Worm (Caenorhabditis elegans): Measurements from ENCODE around the gene F47D12.9.

Gene F47D12.9

ce11 chrIII:6309066-6309465 is 5.9 kb upstream of the F47D12.9 start, which contains the start of gene gar-2:
Gene gar-2 (plus strand): TSS chrIII:6309366.
- TF ChIP-seq klf-2 (GFP tag; conservative IDR thresholded peaks at IDR 0.05) (no peak), med-1 (GFP tag; optimal IDR thresholded peaks at IDR 0.05; ENCODE audit: insufficient read depth) (no peak), cog-1 (tag; optimal IDR thresholded peaks at IDR 0.05) (no peak), tab-1 (GFP tag; IDR thresholded peaks at IDR 0.05) (no peak), ztf-29 (GFP tag; IDR thresholded peaks at IDR 0.05) (no peak), ref-1 (GFP tag; conservative IDR thresholded peaks at IDR 0.05) (no peak), T22C8.4 (GFP tag; IDR thresholded peaks at IDR 0.05) (no peak), ztf-23 (GFP tag; IDR thresholded peaks at IDR 0.05) (no peak), flt-1 (GFP tag; IDR thresholded peaks at IDR 0.05) (no peak)

DNA sequence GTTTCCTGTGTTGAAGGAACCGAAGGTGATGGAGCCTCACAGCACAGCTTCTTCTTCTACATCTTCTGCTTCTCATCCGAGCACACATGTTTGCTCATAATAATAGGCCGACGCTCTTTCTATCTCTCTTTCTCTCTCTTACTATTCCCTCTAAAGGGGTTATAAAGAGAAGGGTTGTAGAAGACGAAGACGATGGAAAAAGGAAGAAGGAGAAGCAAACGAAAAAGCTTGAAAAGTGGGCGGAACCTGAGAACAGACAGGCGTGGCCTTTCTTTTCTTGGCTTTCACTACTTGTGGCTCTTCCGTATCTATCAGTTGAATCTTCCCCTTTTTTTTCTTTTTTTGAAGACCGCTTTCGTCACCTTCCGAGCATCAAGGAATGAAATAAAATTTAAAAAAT is 4.7 kb upstream of the F47D12.9 start:
- TF ChIP-seq tab-1 (GFP tag; IDR thresholded peaks at IDR 0.05) (no peak), med-1 (GFP tag; optimal IDR thresholded peaks at IDR 0.05; ENCODE audit: insufficient read depth) (no peak), klf-2 (GFP tag; conservative IDR thresholded peaks at IDR 0.05) (no peak), cog-1 (tag; optimal IDR thresholded peaks at IDR 0.05) (no peak), ztf-29 (GFP tag; IDR thresholded peaks at IDR 0.05) (no peak), T22C8.4 (GFP tag; IDR thresholded peaks at IDR 0.05) (no peak), flt-1 (GFP tag; IDR thresholded peaks at IDR 0.05) (no peak), ref-1 (GFP tag; conservative IDR thresholded peaks at IDR 0.05) (no peak), ztf-23 (GFP tag; IDR thresholded peaks at IDR 0.05) (no peak)

ce11 chrIII:6303787-6304186 is 607 bp upstream of the F47D12.9 start:
- no peak for TF ChIP-seq T22C8.4 (GFP tag; IDR thresholded peaks at IDR 0.05)
- no peak for TF ChIP-seq ref-1 (GFP tag; conservative IDR thresholded peaks at IDR 0.05)
- TF ChIP-seq cog-1 (tag; optimal IDR thresholded peaks at IDR 0.05): no peak
- no peak for TF ChIP-seq ztf-23 (GFP tag; IDR thresholded peaks at IDR 0.05)
- no peak for TF ChIP-seq ztf-29 (GFP tag; IDR thresholded peaks at IDR 0.05)
- no peak for TF ChIP-seq klf-2 (GFP tag; conservative IDR thresholded peaks at IDR 0.05)
- TF ChIP-seq flt-1 (GFP tag; IDR thresholded peaks at IDR 0.05): no peak
- TF ChIP-seq med-1 (GFP tag; optimal IDR thresholded peaks at IDR 0.05; ENCODE audit: insufficient read depth): no peak
- no peak for TF ChIP-seq tab-1 (GFP tag; IDR thresholded peaks at IDR 0.05)

DNA sequence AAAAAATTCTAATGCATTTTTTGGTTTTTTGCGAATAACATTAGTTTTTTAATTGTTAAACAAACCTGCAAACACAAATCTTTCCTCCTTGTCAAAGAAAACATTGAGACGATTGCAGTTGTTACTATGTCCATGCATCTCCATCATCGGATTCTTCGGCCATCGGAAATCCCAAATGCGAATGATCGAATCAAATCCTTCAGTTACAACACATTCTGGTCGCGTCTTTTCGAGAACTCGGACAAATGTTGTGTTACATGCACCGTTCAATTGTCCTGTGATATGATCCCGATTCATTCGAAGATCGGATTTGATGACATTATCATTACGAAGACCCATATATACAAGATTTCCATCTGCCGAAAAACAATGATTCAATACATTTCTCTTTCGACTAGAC is 2.9 kb downstream of the F47D12.9 start:
- TF ChIP-seq med-1 (GFP tag; optimal IDR thresholded peaks at IDR 0.05; ENCODE audit: insufficient read depth) (no peak), flt-1 (GFP tag; IDR thresholded peaks at IDR 0.05) (no peak), ztf-29 (GFP tag; IDR thresholded peaks at IDR 0.05) (no peak)

DNA sequence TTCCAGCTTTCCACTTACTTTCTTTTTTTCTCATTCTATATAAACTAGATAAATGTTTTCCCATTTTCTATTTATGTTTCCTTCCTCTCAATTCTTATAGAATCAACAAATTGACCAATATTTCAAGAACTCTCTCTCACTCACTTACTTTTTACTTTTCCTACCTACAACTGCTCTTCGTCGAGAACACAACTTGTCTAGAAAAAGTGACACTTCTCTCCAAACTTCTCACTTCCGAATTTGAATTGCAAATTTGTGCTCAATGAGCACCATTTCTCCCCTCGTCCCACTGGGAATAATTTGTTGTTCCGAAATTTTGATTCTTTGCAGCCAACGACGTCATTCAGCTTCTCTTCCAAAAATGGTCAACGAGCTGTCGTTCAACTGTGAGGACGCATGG is 5.0 kb downstream of the F47D12.9 start, which contains the start of gene F47D12.3:
F47D12.3 (plus strand) TSS at position 331 of the 400 bp plus-strand sequence.
- no peak for TF ChIP-seq T22C8.4 (GFP tag; IDR thresholded peaks at IDR 0.05)
- TF ChIP-seq ztf-23 (GFP tag; IDR thresholded peaks at IDR 0.05): no peak
- TF ChIP-seq ztf-29 (GFP tag; IDR thresholded peaks at IDR 0.05): no peak
- TF ChIP-seq klf-2 (GFP tag; conservative IDR thresholded peaks at IDR 0.05): no peak

ce11 chrIII:6297599-6297998 is 5.6 kb downstream of the F47D12.9 start:
- TF ChIP-seq ztf-29 (GFP tag; IDR thresholded peaks at IDR 0.05) (no peak), flt-1 (GFP tag; IDR thresholded peaks at IDR 0.05) (no peak), klf-2 (GFP tag; conservative IDR thresholded peaks at IDR 0.05) (no peak), ref-1 (GFP tag; conservative IDR thresholded peaks at IDR 0.05) (no peak)

ce11 chrIII:6295972-6296700 is 7.0 kb downstream of the F47D12.9 start, which contains the start of gene F47D12.7:
Gene F47D12.7 (minus strand): TSS chrIII:6296022.
- TF ChIP-seq T22C8.4 (GFP tag; IDR thresholded peaks at IDR 0.05): no peak
- TF ChIP-seq tab-1 (GFP tag; IDR thresholded peaks at IDR 0.05): no peak
- TF ChIP-seq ref-1 (GFP tag; conservative IDR thresholded peaks at IDR 0.05): no peak
- TF ChIP-seq ztf-23 (GFP tag; IDR thresholded peaks at IDR 0.05): no peak
- TF ChIP-seq cog-1 (tag; optimal IDR thresholded peaks at IDR 0.05): no peak
- no peak for TF ChIP-seq ztf-29 (GFP tag; IDR thresholded peaks at IDR 0.05)
- no peak for TF ChIP-seq flt-1 (GFP tag; IDR thresholded peaks at IDR 0.05)
- TF ChIP-seq klf-2 (GFP tag; conservative IDR thresholded peaks at IDR 0.05): no peak
- no peak for TF ChIP-seq med-1 (GFP tag; optimal IDR thresholded peaks at IDR 0.05; ENCODE audit: insufficient read depth)

ce11 chrIII:6290469-6291182 is 12.6 kb downstream of the F47D12.9 start:
- TF ChIP-seq klf-2 (GFP tag; conservative IDR thresholded peaks at IDR 0.05): no peak
- TF ChIP-seq ref-1 (GFP tag; conservative IDR thresholded peaks at IDR 0.05): no peak
- TF ChIP-seq med-1 (GFP tag; optimal IDR thresholded peaks at IDR 0.05; ENCODE audit: insufficient read depth): no peak
- no peak for TF ChIP-seq ztf-23 (GFP tag; IDR thresholded peaks at IDR 0.05)
- no peak for TF ChIP-seq T22C8.4 (GFP tag; IDR thresholded peaks at IDR 0.05)
- TF ChIP-seq flt-1 (GFP tag; IDR thresholded peaks at IDR 0.05): no peak
- no peak for TF ChIP-seq tab-1 (GFP tag; IDR thresholded peaks at IDR 0.05)

DNA sequence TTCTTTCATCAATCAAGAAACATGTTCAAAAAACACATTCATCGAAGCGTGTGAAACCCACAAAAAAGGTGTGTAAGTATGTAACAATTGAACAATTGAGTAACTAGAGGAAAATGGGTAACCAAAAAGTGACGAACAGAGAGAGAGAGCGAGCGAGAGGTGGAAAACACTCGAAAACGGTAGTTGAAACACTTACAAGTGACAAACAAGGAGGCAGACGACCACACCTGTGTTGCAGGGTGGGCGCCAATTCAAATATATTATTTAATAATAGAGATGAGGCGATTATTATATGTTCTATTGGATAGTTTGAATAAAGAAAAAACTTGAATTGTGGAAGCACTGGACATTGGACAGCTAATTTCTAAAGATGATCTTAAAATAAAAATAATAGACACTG is 13.8 kb downstream of the F47D12.9 start:
- TF ChIP-seq cog-1 (tag; optimal IDR thresholded peaks at IDR 0.05) (no peak), med-1 (GFP tag; optimal IDR thresholded peaks at IDR 0.05; ENCODE audit: insufficient read depth) (no peak), ztf-23 (GFP tag; IDR thresholded peaks at IDR 0.05) (no peak)

ce11 chrIII:6287195-6287594 is 16.0 kb downstream of the F47D12.9 start, which contains the start of gene F47D12.6:
Gene F47D12.6 (minus strand): TSS chrIII:6287295.
- no peak for TF ChIP-seq ztf-23 (GFP tag; IDR thresholded peaks at IDR 0.05)
- no peak for TF ChIP-seq flt-1 (GFP tag; IDR thresholded peaks at IDR 0.05)

Data from whole organism, midembryonic.